Worm (Caenorhabditis elegans): ENCODE measurements around the gene cec-8.

DNA sequence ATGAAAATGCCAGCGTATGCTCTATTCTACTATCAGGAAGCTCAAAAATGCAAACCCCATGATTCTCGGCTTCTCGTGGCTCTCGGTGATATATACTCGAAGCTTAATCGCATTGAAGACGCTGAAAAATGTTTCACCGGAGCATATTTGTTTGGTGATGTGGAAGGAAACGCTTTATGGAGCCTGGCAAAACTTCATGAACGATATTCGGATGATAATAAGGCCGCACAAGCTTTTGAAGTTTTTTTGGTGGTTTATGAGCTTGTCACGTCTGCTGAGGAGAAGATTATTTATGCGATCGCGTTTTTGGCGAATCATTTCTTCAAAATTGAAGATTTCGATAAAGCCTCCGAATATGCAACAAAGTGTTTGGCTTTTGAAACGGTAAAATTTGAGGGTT, 52.1 kb downstream of the cec-8 start:
- TF ChIP-seq unc-62 (GFP tag; optimal IDR thresholded peaks at IDR 0.05) (no peak), ZK546.5 (tag; optimal IDR thresholded peaks at IDR 0.05) (no peak), aly-2 (tag; optimal IDR thresholded peaks at IDR 0.05) (no peak), unc-55 (GFP tag; optimal IDR thresholded peaks at IDR 0.05) (no peak)

All from whole organism, L2 larva.